Worm (Caenorhabditis elegans) whole organism, L2 larva: Measurements from ENCODE around the gene clec-197.

Source experiments
- C34F6.9 ChIP-seq: fragments of 150-350 bp; optimal IDR thresholded peaks from 2 replicates; lab custom pipeline; 2014; ENCODE audit warnings: missing biosample characterization, missing genetic modification characterization
- Y55F3AM.14 ChIP-seq: fragments of 200-800 bp; sonication (Bioruptor generic); optimal IDR thresholded peaks from 2 replicates; lab custom pipeline; 2018; ENCODE audit warnings: mild to moderate bottlenecking, missing genetic modification characterization, missing compliant biosample characterization
- ZK546.5 ChIP-seq: sonication (generic microtip); optimal IDR thresholded peaks from 2 replicates; lab custom pipeline; 2017; ENCODE audit warnings: missing biosample characterization, missing genetic modification characterization
- aly-2 ChIP-seq: fragments of 150-350 bp; optimal IDR thresholded peaks from 2 replicates; lab custom pipeline; 2014; ENCODE audit warnings: missing biosample characterization, missing genetic modification characterization
- ama-1 ChIP-seq: fragments of 150-350 bp; optimal IDR thresholded peaks from 2 replicates; lab custom pipeline; 2018; ENCODE audit warnings: inconsistent platforms
- ceh-82 ChIP-seq: fragments of 150-350 bp; optimal IDR thresholded peaks from 2 replicates; lab custom pipeline; 2014; ENCODE audit warnings: missing biosample characterization, missing genetic modification characterization
- crh-2 ChIP-seq: sonication (generic microtip); optimal IDR thresholded peaks from 2 replicates; lab custom pipeline; 2017; ENCODE audit warnings: missing biosample characterization, missing genetic modification characterization
- dmd-4 ChIP-seq: sonication (generic microtip); optimal IDR thresholded peaks from 2 replicates; lab custom pipeline; 2017; ENCODE audit warnings: missing biosample characterization, missing genetic modification characterization
- egl-27 ChIP-seq: sonication (generic microtip); optimal IDR thresholded peaks from 3 replicates; lab custom pipeline; 2017; ENCODE audit warnings: missing biosample characterization, missing genetic modification reagents, missing genetic modification characterization
- elt-1 ChIP-seq: fragments of 150-350 bp; optimal IDR thresholded peaks from 2 replicates; lab custom pipeline; 2014; ENCODE audit warnings: missing biosample characterization, missing genetic modification characterization
- elt-3 ChIP-seq: sonication (generic microtip); optimal IDR thresholded peaks from 2 replicates; lab custom pipeline; 2017; ENCODE audit warnings: missing biosample characterization, missing genetic modification characterization
- fos-1 ChIP-seq: fragments of 150-350 bp; optimal IDR thresholded peaks from 2 replicates; lab custom pipeline; 2014; ENCODE audit warnings: missing biosample characterization, missing genetic modification characterization
- gmeb-1 ChIP-seq: fragments of 150-350 bp; optimal IDR thresholded peaks from 2 replicates; lab custom pipeline; 2014; ENCODE audit warnings: missing biosample characterization, missing genetic modification characterization
- lin-13 ChIP-seq: fragments of 150-350 bp; optimal IDR thresholded peaks from 2 replicates; lab custom pipeline; 2014; ENCODE audit warnings: missing biosample characterization, missing genetic modification reagents, missing genetic modification characterization
- lsy-2 ChIP-seq, 2 experiments: fragments of 150-350 bp in 1 of 2; sonication (generic microtip) in 1 of 2; optimal IDR thresholded peaks; 2 replicates each; lab custom pipeline; 2014 to 2017; ENCODE audit warnings: missing biosample characterization in 2 of 2, missing genetic modification characterization in 2 of 2
- mbf-1 ChIP-seq: sonication (generic microtip); optimal IDR thresholded peaks from 2 replicates; lab custom pipeline; 2017; ENCODE audit warnings: missing biosample characterization, missing genetic modification characterization
- nhr-10 ChIP-seq: sonication (generic microtip); optimal IDR thresholded peaks from 2 replicates; lab custom pipeline; 2017; ENCODE audit warnings: missing biosample characterization, missing genetic modification characterization
- nhr-11 ChIP-seq: fragments of 150-350 bp; optimal IDR thresholded peaks from 2 replicates; lab custom pipeline; 2014; ENCODE audit warnings: missing biosample characterization, missing genetic modification characterization
- nhr-12 ChIP-seq: fragments of 150-350 bp; optimal IDR thresholded peaks from 2 replicates; lab custom pipeline; 2014; ENCODE audit warnings: missing biosample characterization, missing genetic modification characterization
- nhr-129 ChIP-seq: fragments of 150-350 bp; optimal IDR thresholded peaks from 2 replicates; lab custom pipeline; 2014; ENCODE audit warnings: missing biosample characterization, missing genetic modification characterization
- nhr-23 ChIP-seq: fragments of 150-350 bp; optimal IDR thresholded peaks from 2 replicates; lab custom pipeline; 2014; ENCODE audit warnings: missing biosample characterization, missing genetic modification reagents, missing genetic modification characterization
- nhr-237 ChIP-seq: fragments of 150-350 bp; optimal IDR thresholded peaks from 2 replicates; lab custom pipeline; 2014; ENCODE audit warnings: missing biosample characterization, missing genetic modification characterization
- nhr-25 ChIP-seq: fragments of 150-350 bp; sonication (generic microtip); optimal IDR thresholded peaks from 3 replicates; lab custom pipeline; 2014; ENCODE audit warnings: missing biosample characterization, missing genetic modification characterization
- nhr-77 ChIP-seq: fragments of 150-350 bp; optimal IDR thresholded peaks from 2 replicates; lab custom pipeline; 2014; ENCODE audit warnings: missing biosample characterization, missing genetic modification characterization
- sem-4 ChIP-seq: fragments of 150-350 bp; optimal IDR thresholded peaks from 2 replicates; lab custom pipeline; 2014; ENCODE audit warnings: missing biosample characterization, missing genetic modification reagents, missing genetic modification characterization
- skn-1 ChIP-seq: sonication (generic microtip); optimal IDR thresholded peaks from 2 replicates; lab custom pipeline; 2017; ENCODE audit warnings: missing biosample characterization, missing genetic modification characterization
- sma-3 ChIP-seq: sonication (generic microtip); optimal IDR thresholded peaks from 2 replicates; lab custom pipeline; 2016; ENCODE audit warnings: missing genetic modification reagents, missing genetic modification characterization, missing compliant biosample characterization
- snpc-4 ChIP-seq: fragments of 150-350 bp; optimal IDR thresholded peaks from 2 replicates; lab custom pipeline; 2014; ENCODE audit warnings: missing biosample characterization, missing genetic modification characterization
- unc-39 ChIP-seq: fragments of 150-350 bp; optimal IDR thresholded peaks from 2 replicates; lab custom pipeline; 2014; ENCODE audit warnings: missing biosample characterization, missing genetic modification characterization
- unc-55 ChIP-seq: fragments of 150-350 bp; sonication (generic microtip); optimal IDR thresholded peaks from 3 replicates; lab custom pipeline; 2014; ENCODE audit warnings: missing biosample characterization, missing genetic modification reagents, missing genetic modification characterization
- ztf-1 ChIP-seq: fragments of 200-800 bp; sonication (Bioruptor generic); conservative IDR thresholded peaks from 2 replicates; pipeline ENCODE4 v1.3.6; 2022; ENCODE audit warnings: missing genetic modification characterization, missing compliant biosample characterization
- ztf-11 ChIP-seq: sonication (generic microtip); optimal IDR thresholded peaks from 2 replicates; lab custom pipeline; 2017; ENCODE audit warnings: missing biosample characterization, missing genetic modification characterization
- ztf-4 ChIP-seq: fragments of 150-350 bp; optimal IDR thresholded peaks from 2 replicates; lab custom pipeline; 2014; ENCODE audit warnings: missing biosample characterization, missing genetic modification characterization

The clec-197 gene

DNA sequence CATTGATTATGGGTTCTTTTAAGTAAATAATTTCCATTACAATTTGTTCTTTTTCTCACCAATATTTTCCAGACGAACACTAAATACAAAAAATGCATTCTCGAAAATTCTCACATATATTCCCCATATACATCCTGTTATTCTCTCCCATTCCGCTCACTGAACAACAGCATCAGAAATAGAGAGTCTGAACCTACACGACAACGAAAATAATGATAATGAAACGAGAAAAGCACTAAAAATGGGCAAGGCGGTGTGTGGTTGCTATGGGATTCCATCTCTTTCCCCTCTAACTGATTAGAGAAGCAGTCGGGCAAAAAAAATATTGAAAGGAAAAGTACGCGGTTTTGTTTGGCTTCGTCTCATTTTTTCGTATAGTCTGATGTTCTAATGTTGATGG, 36.5 kb upstream of the clec-197 start, which contains the start of gene C30H6.12:
Gene C30H6.12, plus strand, starts transcription at position 301 of the 400 bp plus-strand sequence.
- TF ChIP-seq Y55F3AM.14 (GFP tag; lab: Kevin White, UChicago) = no peak
- TF ChIP-seq gmeb-1 (tag; lab: Kevin White, UChicago) = no peak
- no peak for TF ChIP-seq skn-1 (tag; lab: Kevin White, UChicago)

- TF ChIP-seq ama-1 (lab: Kevin White, UChicago) (no peak), sem-4 (tag; lab: Kevin White, UChicago) (no peak), dmd-4 (no peak), fos-1 (tag; lab: Kevin White, UChicago) (no peak), ztf-1 (GFP tag; lab: Robert Waterston, UW) (no peak), nhr-129 (no peak), nhr-77 (no peak), mbf-1 (tag; lab: Kevin White, UChicago) (no peak), ceh-82 (no peak), gmeb-1 (tag; lab: Kevin White, UChicago) (no peak)
These were observed 35.5 kb upstream of the clec-197 start, which contains the start of gene C30H6.8 for ce11 chrIV:17382029-17382428. C30H6.8 (plus strand) TSS chrIV:17382329.

DNA sequence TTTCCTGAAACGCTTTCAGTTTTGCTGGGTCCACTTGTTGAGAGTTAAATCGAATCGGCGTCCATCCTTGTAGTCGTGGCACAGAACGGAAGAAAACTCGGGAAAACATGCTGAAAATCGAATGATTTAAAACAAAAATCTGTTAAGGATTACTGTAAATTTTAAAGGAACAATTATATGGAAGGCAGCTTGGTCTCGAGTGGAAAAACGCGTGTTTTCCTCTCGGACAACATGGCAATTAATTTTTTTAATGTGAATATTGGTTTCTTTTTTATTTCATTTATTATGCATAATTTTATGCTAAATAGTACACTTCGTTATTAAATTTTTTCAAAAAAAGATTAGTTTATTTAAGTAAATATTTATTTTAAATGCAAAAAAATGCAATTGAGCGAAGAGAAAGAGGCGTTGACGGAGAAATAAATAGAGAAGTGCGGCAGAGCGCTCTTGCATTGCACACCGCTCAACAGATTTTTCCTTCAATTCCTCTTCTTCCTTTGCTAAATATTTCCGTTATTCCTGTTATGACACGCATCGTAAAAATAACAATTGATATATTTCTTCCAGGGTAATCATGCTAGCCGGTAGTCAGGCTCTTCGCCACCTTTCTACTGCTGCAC, 33.7 kb upstream of the clec-197 start, which contains the start of the genes C30H6.9 and dlat-2:
Gene C30H6.9, minus strand, starts transcription at position 110 of the 620 bp plus-strand sequence.
Gene dlat-2, plus strand, starts transcription at position 566 of the 620 bp plus-strand sequence.
- TF ChIP-seq ztf-4 (tag; lab: Kevin White, UChicago) (no peak), C34F6.9 (peak; percentile 60), unc-55 (peak; percentile 60), nhr-129 (peak; percentile 20), lsy-2 (tag; optimal IDR thresholded peaks at IDR 0.05; lab: Kevin White, UChicago) (peak in 1 of 2 experiments; percentile 40), fos-1 (tag; lab: Kevin White, UChicago) (peak; percentile 11), unc-39 (tag; lab: Kevin White, UChicago) (no peak), lin-13 (GFP tag; lab: Kevin White, UChicago) (peak; percentile 11), sem-4 (tag; lab: Kevin White, UChicago) (no peak)

DNA sequence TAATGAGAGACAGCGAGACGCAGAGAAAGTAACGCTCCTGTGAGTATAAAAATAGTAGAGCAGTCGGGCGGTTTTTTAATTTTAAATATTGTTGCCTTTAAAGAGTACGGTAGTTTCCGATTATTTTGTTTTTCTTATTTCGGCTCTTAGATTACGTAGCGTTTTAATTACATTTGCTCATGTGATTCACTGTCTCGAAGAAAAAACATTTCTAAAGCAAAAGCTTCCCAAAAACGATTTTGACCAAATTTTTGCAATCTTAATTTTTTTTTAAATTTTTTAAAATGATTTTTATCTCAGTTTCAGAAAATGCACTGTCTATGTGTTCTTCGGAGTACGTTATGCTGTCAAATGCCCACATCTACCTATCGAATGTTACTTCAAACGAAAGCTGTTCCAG, 29.6 kb upstream of the clec-197 start, which contains the start of gene haf-1:
Gene haf-1, plus strand, starts transcription at position 301 of the 400 bp plus-strand sequence.
- TF ChIP-seq ztf-11 (tag; lab: Kevin White, UChicago) (no peak), ztf-4 (tag; lab: Kevin White, UChicago) (no peak), nhr-25 (tag; lab: Kevin White, UChicago) (no peak), nhr-237 (tag; lab: Kevin White, UChicago) (no peak), nhr-10 (tag; lab: Kevin White, UChicago) (no peak), ZK546.5 (tag; lab: Kevin White, UChicago) (no peak), dmd-4 (no peak), nhr-11 (tag; lab: Kevin White, UChicago) (no peak), snpc-4 (tag; lab: Kevin White, UChicago) (no peak), aly-2 (tag; lab: Kevin White, UChicago) (no peak), nhr-23 (tag; lab: Kevin White, UChicago) (no peak), ceh-82 (no peak), nhr-129 (no peak)

ce11 chrIV:17371469-17371868, 25.0 kb upstream of the clec-197 start, which contains the start of gene C30H6.5:
C30H6.5 (plus strand) TSS chrIV:17371769.
- TF ChIP-seq elt-3 (no peak), nhr-129 (no peak), sma-3 (GFP tag; lab: Kevin White, UChicago) (no peak), egl-27 (tag; lab: Kevin White, UChicago) (no peak)

- TF ChIP-seq nhr-77 (no peak), nhr-10 (tag; lab: Kevin White, UChicago) (no peak), ztf-4 (tag; lab: Kevin White, UChicago) (no peak), skn-1 (tag; lab: Kevin White, UChicago) (no peak), mbf-1 (tag; lab: Kevin White, UChicago) (no peak), elt-3 (no peak), lin-13 (GFP tag; lab: Kevin White, UChicago) (no peak), nhr-237 (tag; lab: Kevin White, UChicago) (no peak), gmeb-1 (tag; lab: Kevin White, UChicago) (no peak), snpc-4 (tag; lab: Kevin White, UChicago) (no peak), nhr-12 (tag; lab: Kevin White, UChicago) (no peak), crh-2 (no peak), nhr-11 (tag; lab: Kevin White, UChicago) (no peak), egl-27 (tag; lab: Kevin White, UChicago) (no peak), elt-1 (tag; lab: Kevin White, UChicago) (no peak), ama-1 (lab: Kevin White, UChicago) (no peak)
These were observed 21.8 kb upstream of the clec-197 start, which contains the start of gene trh-1 for ce11 chrIV:17368292-17368691. trh-1 (plus strand) TSS chrIV:17368592.
